Worm (Caenorhabditis elegans): ENCODE data around the gene wrt-2.

DNA sequence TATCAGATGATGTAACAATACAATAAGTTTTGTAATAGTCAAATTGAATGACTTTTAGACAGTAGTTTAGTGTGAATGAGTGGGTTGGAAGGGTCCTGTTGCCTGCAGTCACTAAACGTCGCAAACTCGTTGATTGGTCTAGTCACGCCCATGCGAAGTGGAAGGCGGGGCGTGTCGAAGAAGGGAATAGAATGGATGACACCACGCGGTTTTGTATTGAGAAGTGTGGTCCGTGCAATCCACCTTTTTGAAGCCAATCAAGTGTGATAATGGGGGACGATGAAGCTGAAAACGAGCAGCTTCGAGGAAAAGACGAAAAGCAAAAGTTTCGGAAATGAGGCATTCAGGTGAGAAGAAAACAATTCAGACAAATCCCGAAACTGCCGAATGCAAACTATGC, 23.8 kb downstream of the wrt-2 start, which contains the start of gene ceh-31:
- TF ChIP-seq ZK546.5 (tag; optimal IDR thresholded peaks at IDR 0.05) (no peak), ama-1 (optimal IDR thresholded peaks at IDR 0.05) (no peak), ztf-4 (tag; optimal IDR thresholded peaks at IDR 0.05) (no peak), nhr-10 (tag; optimal IDR thresholded peaks at IDR 0.05) (no peak), nhr-12 (tag; optimal IDR thresholded peaks at IDR 0.05) (no peak), R02D3.7 (tag; optimal IDR thresholded peaks at IDR 0.05) (no peak), lin-39 (tag; optimal IDR thresholded peaks at IDR 0.05) (no peak)
